Worm (Caenorhabditis elegans): ENCODE measurements around the gene npp-8.

DNA sequence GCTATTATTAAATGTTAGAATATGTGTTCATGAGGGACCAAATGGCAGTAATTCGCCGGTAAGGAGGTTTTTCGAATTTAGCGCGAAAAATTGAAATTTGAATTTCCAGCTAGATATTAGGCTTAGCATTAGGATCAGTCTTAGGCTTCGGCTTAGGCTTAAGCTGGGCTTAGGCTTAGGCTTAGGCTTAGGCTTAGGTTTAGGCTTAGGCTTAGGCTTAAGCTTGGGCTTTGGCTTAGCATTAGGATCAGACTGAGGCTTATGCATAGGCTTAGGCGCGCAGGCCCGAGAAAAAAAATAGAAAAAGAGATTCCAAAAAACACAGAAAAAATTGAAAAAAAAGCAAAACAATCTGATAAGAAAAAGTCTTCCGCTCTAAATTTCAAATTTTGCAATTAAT is 32.7 kb upstream of the npp-8 start:
- TF ChIP-seq ham-2 (GFP tag; optimal IDR thresholded peaks at IDR 0.05) (no peak), mls-2 (tag; optimal IDR thresholded peaks at IDR 0.05) (no peak), flh-1 (GFP tag; optimal IDR thresholded peaks at IDR 0.05) (no peak), snpc-4 (tag; optimal IDR thresholded peaks at IDR 0.05) (no peak), nhr-237 (tag; optimal IDR thresholded peaks at IDR 0.05) (no peak), pha-4 (tag; optimal IDR thresholded peaks at IDR 0.05) (no peak), cnd-1 (tag; optimal IDR thresholded peaks at IDR 0.05) (no peak), lsy-2 (tag; optimal IDR thresholded peaks at IDR 0.05) (no peak), M03D4.4 (tag; optimal IDR thresholded peaks at IDR 0.05) (no peak), ceh-39 (tag; optimal IDR thresholded peaks at IDR 0.05) (no peak), mab-5 (tag; optimal IDR thresholded peaks at IDR 0.05) (no peak), unc-39 (tag; optimal IDR thresholded peaks at IDR 0.05) (no peak), ztf-11 (tag; optimal IDR thresholded peaks at IDR 0.05) (no peak)
